Fruit fly (Drosophila melanogaster) whole organism, embryonic: Measurements from ENCODE around the gene Dpy-30L1.

ENCODE experiments used
- C15 ChIP-seq: fragments of 200-800 bp; sonication (Bioruptor generic); IDR thresholded peaks from 3 replicates; pipeline ENCODE4 v1.3.6; 2022; ENCODE audit warnings: missing biosample characterization, missing genetic modification characterization
- CG1024 ChIP-seq: fragments of 200-800 bp; sonication (Bioruptor generic); IDR thresholded peaks from 2 replicates; pipeline ENCODE4 v1.3.6; 2022; ENCODE audit warnings: missing biosample characterization, missing genetic modification characterization
- CG10959 ChIP-seq: fragments of 200-800 bp; sonication (Bioruptor generic); IDR thresholded peaks from 2 replicates; pipeline ENCODE4 v1.3.6; 2022; ENCODE audit warnings: missing biosample characterization, missing genetic modification characterization
- CG12236 ChIP-seq: fragments of 200-800 bp; sonication (Bioruptor generic); optimal IDR thresholded peaks from 2 replicates; lab custom pipeline; 2016; ENCODE audit warnings: missing biosample characterization, missing genetic modification characterization
- CG12659 ChIP-seq: fragments of 200-800 bp; sonication (Bioruptor generic); optimal IDR thresholded peaks from 3 replicates; lab custom pipeline; 2017; ENCODE audit warnings: mild to moderate bottlenecking, missing biosample characterization, missing genetic modification reagents, missing genetic modification characterization
- CG12942 ChIP-seq: fragments of 200-800 bp; sonication (Bioruptor generic); optimal IDR thresholded peaks from 3 replicates; lab custom pipeline; 2016; ENCODE audit warnings: missing biosample characterization, missing genetic modification characterization
- CG15696 ChIP-seq: fragments of 200-800 bp; sonication (Bioruptor generic); optimal IDR thresholded peaks from 2 replicates; lab custom pipeline; 2019; ENCODE audit warnings: missing biosample characterization, mild to moderate bottlenecking, missing genetic modification characterization, moderate library complexity
- CG16815 ChIP-seq: fragments of 200-800 bp; sonication (Bioruptor generic); optimal IDR thresholded peaks from 3 replicates; lab custom pipeline; 2017; ENCODE audit warnings: missing biosample characterization, mild to moderate bottlenecking, missing genetic modification characterization
- CG18011 ChIP-seq: fragments of 200-800 bp; sonication (Bioruptor generic); optimal IDR thresholded peaks from 2 replicates; lab custom pipeline; 2017; ENCODE audit warnings: missing biosample characterization, missing genetic modification characterization, mild to moderate bottlenecking, moderate library complexity, missing genotype
- CG2712 ChIP-seq: fragments of 200-800 bp; optimal IDR thresholded peaks from 3 replicates; lab custom pipeline; 2019; ENCODE audit warnings: missing biosample characterization, mild to moderate bottlenecking, missing genetic modification characterization, moderate library complexity
- CG30431 ChIP-seq: fragments of 200-800 bp; sonication (Bioruptor generic); optimal IDR thresholded peaks from 2 replicates; lab custom pipeline; 2017; ENCODE audit warnings: missing biosample characterization, missing genetic modification characterization
- CG34376 ChIP-seq: fragments of 200-800 bp; sonication (Bioruptor generic); optimal IDR thresholded peaks from 2 replicates; lab custom pipeline; 2018; ENCODE audit warnings: missing biosample characterization, mild to moderate bottlenecking, missing genetic modification characterization
- CG4424 ChIP-seq: fragments of 200-800 bp; sonication (Bioruptor generic); optimal IDR thresholded peaks from 3 replicates; lab custom pipeline; 2016; ENCODE audit warnings: missing biosample characterization, missing genetic modification characterization
- CG5245 ChIP-seq: fragments of 200-800 bp; sonication (Bioruptor generic); optimal IDR thresholded peaks from 3 replicates; lab custom pipeline; 2016; ENCODE audit warnings: missing biosample characterization, missing genetic modification characterization
- CG6683 ChIP-seq: fragments of 200-800 bp; sonication (Bioruptor generic); optimal IDR thresholded peaks from 2 replicates; lab custom pipeline; 2017; ENCODE audit warnings: missing biosample characterization, mild to moderate bottlenecking, missing genetic modification characterization, missing genetic modification reagents
- CG6765 ChIP-seq: fragments of 200-800 bp; sonication (Bioruptor generic); optimal IDR thresholded peaks from 3 replicates; lab custom pipeline; 2017; ENCODE audit warnings: missing biosample characterization, mild to moderate bottlenecking, missing genetic modification characterization
- CG7357 ChIP-seq: fragments of 200-800 bp; sonication (Bioruptor generic); IDR thresholded peaks from 3 replicates; pipeline ENCODE4 v1.3.6; 2022; ENCODE audit warnings: missing biosample characterization, missing genetic modification characterization
- CG7745 ChIP-seq: fragments of 200-800 bp; sonication (Bioruptor generic); optimal IDR thresholded peaks from 2 replicates; lab custom pipeline; 2018; ENCODE audit warnings: missing biosample characterization, mild to moderate bottlenecking, missing genetic modification characterization, moderate library complexity
- CG7963 ChIP-seq: fragments of 200-800 bp; sonication (Bioruptor generic); IDR thresholded peaks from 3 replicates; pipeline ENCODE4 v1.3.6; 2022; ENCODE audit warnings: missing biosample characterization, missing genetic modification characterization; ENCODE audit not compliant: partially characterized antibody
- CG8478 ChIP-seq: fragments of >200 bp; optimal IDR thresholded peaks from 2 replicates; lab custom pipeline; 2018
- CG9797 ChIP-seq: fragments of 200-800 bp; sonication (Bioruptor generic); optimal IDR thresholded peaks from 3 replicates; lab custom pipeline; 2018; ENCODE audit warnings: missing biosample characterization, mild to moderate bottlenecking, missing genetic modification characterization
- CoRest ChIP-seq: fragments of 200-800 bp; sonication (Bioruptor generic); optimal IDR thresholded peaks from 3 replicates; lab custom pipeline; 2018; ENCODE audit warnings: missing biosample characterization, mild to moderate bottlenecking, missing genetic modification characterization, moderate library complexity
- Eip74EF ChIP-seq, 2 experiments: fragments of 200-800 bp in 1 of 2; fragments of >200 bp in 1 of 2; sonication (Bioruptor generic) in 1 of 2; optimal IDR thresholded peaks; 2 replicates each; lab custom pipeline; 2017 to 2019; ENCODE audit warnings: missing biosample characterization in 2 of 2, missing genetic modification characterization in 2 of 2, mild to moderate bottlenecking in 1 of 2, moderate library complexity in 1 of 2
- Elba2 ChIP-seq: fragments of 200-800 bp; sonication (Bioruptor generic); optimal IDR thresholded peaks from 3 replicates; lab custom pipeline; 2016; ENCODE audit warnings: missing biosample characterization, missing genetic modification characterization
- Fer1 ChIP-seq: fragments of 200-800 bp; sonication (Bioruptor generic); optimal IDR thresholded peaks from 2 replicates; lab custom pipeline; 2017; ENCODE audit warnings: missing biosample characterization, mild to moderate bottlenecking, missing genetic modification characterization
- Fer2 ChIP-seq: fragments of 200-800 bp; sonication (Bioruptor generic); optimal IDR thresholded peaks from 2 replicates; lab custom pipeline; 2018; ENCODE audit warnings: missing biosample characterization, mild to moderate bottlenecking, missing genetic modification characterization, moderate library complexity
- HmgZ ChIP-seq: fragments of 200-800 bp; sonication (Bioruptor generic); optimal IDR thresholded peaks from 2 replicates; lab custom pipeline; 2018; ENCODE audit warnings: missing biosample characterization, mild to moderate bottlenecking, missing genetic modification characterization
- MTF-1 ChIP-seq: fragments of 200-800 bp; sonication (Bioruptor generic); optimal IDR thresholded peaks from 2 replicates; lab custom pipeline; 2018; ENCODE audit warnings: missing biosample characterization, mild to moderate bottlenecking, missing genetic modification characterization, borderline replicate concordance
- NfI ChIP-seq: fragments of 200-800 bp; sonication (Bioruptor generic); optimal IDR thresholded peaks from 3 replicates; lab custom pipeline; 2018; ENCODE audit warnings: missing biosample characterization, mild to moderate bottlenecking, missing genetic modification characterization, moderate library complexity
- Oli ChIP-seq: fragments of 200-800 bp; sonication (Bioruptor generic); optimal IDR thresholded peaks from 2 replicates; lab custom pipeline; 2018; ENCODE audit warnings: missing biosample characterization, mild to moderate bottlenecking, missing genetic modification characterization, moderate library complexity
- Rx ChIP-seq: fragments of 200-800 bp; sonication (Bioruptor generic); IDR thresholded peaks from 2 replicates; pipeline ENCODE4 v1.3.6; 2022; ENCODE audit warnings: missing biosample characterization, missing genetic modification characterization
- Six4 ChIP-seq: fragments of 200-800 bp; sonication (Bioruptor generic); optimal IDR thresholded peaks from 2 replicates; lab custom pipeline; 2016; ENCODE audit warnings: missing biosample characterization, missing genetic modification characterization
- ab ChIP-seq: fragments of 200-800 bp; sonication (Bioruptor generic); optimal IDR thresholded peaks from 2 replicates; lab custom pipeline; 2016; ENCODE audit warnings: missing biosample characterization, missing genetic modification characterization
- cato ChIP-seq: fragments of 200-800 bp; sonication (Bioruptor generic); optimal IDR thresholded peaks from 2 replicates; lab custom pipeline; 2016; ENCODE audit warnings: missing biosample characterization, missing genetic modification characterization, borderline replicate concordance
- chif ChIP-seq, 2 experiments: fragments of 200-800 bp; sonication (Bioruptor generic); optimal IDR thresholded peaks; 3 replicates each; lab custom pipeline; 2016; ENCODE audit warnings: missing biosample characterization in 2 of 2, missing genetic modification characterization in 2 of 2
- dm ChIP-seq: fragments of 200-800 bp; sonication (Bioruptor generic); optimal IDR thresholded peaks from 3 replicates; lab custom pipeline; 2016; ENCODE audit warnings: missing biosample characterization, missing genetic modification characterization
- dysf ChIP-seq: fragments of 200-800 bp; sonication (Bioruptor generic); IDR thresholded peaks from 3 replicates; pipeline ENCODE4 v1.3.6; 2022; ENCODE audit warnings: missing biosample characterization, missing genetic modification characterization
- eyg ChIP-seq: fragments of 200-800 bp; sonication (Bioruptor generic); optimal IDR thresholded peaks from 3 replicates; lab custom pipeline; 2016; ENCODE audit warnings: missing biosample characterization, missing genetic modification characterization
- fd96Cb ChIP-seq: fragments of 200-800 bp; sonication (Bioruptor generic); optimal IDR thresholded peaks from 2 replicates; lab custom pipeline; 2018; ENCODE audit warnings: missing biosample characterization, mild to moderate bottlenecking, missing genetic modification characterization, moderate library complexity
- grn ChIP-seq: fragments of 200-800 bp; sonication (Bioruptor generic); optimal IDR thresholded peaks from 3 replicates; lab custom pipeline; 2017; ENCODE audit warnings: missing biosample characterization, missing genetic modification characterization
- ind ChIP-seq: fragments of 200-800 bp; sonication (Bioruptor generic); optimal IDR thresholded peaks from 3 replicates; lab custom pipeline; 2016; ENCODE audit warnings: missing biosample characterization, missing genetic modification characterization
- onecut ChIP-seq: fragments of 200-800 bp; sonication (Bioruptor generic); IDR thresholded peaks from 2 replicates; pipeline ENCODE4 v1.3.6; 2022; ENCODE audit warnings: missing biosample characterization, missing genetic modification characterization
- org-1 ChIP-seq: fragments of 200-800 bp; sonication (Bioruptor generic); optimal IDR thresholded peaks from 2 replicates; lab custom pipeline; 2017; ENCODE audit warnings: missing biosample characterization, missing genetic modification characterization
- p53 ChIP-seq: fragments of 200-800 bp; sonication (Bioruptor generic); optimal IDR thresholded peaks from 2 replicates; lab custom pipeline; 2016; ENCODE audit warnings: missing biosample characterization, missing genetic modification characterization
- ranshi ChIP-seq: fragments of 200-800 bp; sonication (Bioruptor generic); IDR thresholded peaks from 2 replicates; pipeline ENCODE4 v1.3.6; 2022; ENCODE audit warnings: missing biosample characterization, missing genetic modification characterization
- schlank ChIP-seq: fragments of 200-800 bp; sonication (Bioruptor generic); optimal IDR thresholded peaks from 2 replicates; lab custom pipeline; 2018; ENCODE audit warnings: missing biosample characterization, mild to moderate bottlenecking, missing genetic modification characterization
- sisA ChIP-seq: fragments of 200-800 bp; sonication (Bioruptor generic); IDR thresholded peaks from 2 replicates; pipeline ENCODE4 v1.3.6; 2022; ENCODE audit warnings: missing biosample characterization, missing genetic modification characterization
- so ChIP-seq: fragments of 200-800 bp; sonication (Bioruptor generic); IDR thresholded peaks from 3 replicates; pipeline ENCODE4 v1.3.6; 2022; ENCODE audit warnings: missing biosample characterization, missing genetic modification characterization
- stc ChIP-seq: fragments of 200-800 bp; sonication (Bioruptor generic); IDR thresholded peaks from 2 replicates; pipeline ENCODE4 v1.3.6; 2022; ENCODE audit warnings: missing biosample characterization, missing genetic modification characterization
- tio ChIP-seq: fragments of 200-800 bp; sonication (Bioruptor generic); optimal IDR thresholded peaks from 2 replicates; lab custom pipeline; 2017; ENCODE audit warnings: missing biosample characterization, missing genetic modification characterization, inconsistent platforms
- trem ChIP-seq: fragments of 200-800 bp; optimal IDR thresholded peaks from 3 replicates; lab custom pipeline; 2019; ENCODE audit warnings: missing biosample characterization, mild to moderate bottlenecking, missing genetic modification characterization, moderate library complexity

Dpy-30L1 gene

DNA sequence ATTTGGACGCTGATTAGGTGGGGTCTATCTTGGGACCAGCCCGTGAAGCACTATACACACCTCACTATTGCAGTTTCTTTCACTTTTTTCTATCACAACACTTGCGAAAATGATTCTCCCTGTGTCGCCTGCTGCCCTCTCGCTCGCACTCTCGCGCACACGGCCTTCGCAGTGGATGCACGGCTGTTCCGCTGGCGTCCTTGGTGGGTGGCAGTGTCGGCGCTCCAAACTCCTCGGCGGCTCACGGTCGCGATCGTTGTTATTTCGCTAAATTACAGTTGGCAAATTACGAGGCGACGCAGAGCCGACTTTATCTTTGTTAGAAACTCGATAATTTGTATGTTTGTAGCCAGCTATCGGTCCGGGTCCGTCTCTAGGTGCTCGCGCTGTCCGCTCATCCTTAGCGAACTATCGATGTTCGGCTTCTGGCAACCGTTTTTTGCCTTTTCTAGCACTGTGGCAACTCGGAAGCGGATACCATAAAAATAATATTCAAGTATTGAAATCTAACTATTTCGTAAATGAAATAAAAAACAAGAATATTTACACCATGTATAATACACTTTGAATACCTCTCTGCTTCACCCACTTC, 35.2 kb downstream of the Dpy-30L1 start, which contains the start of gene Ubc2 (continued):
- TF ChIP-seq Fer1 (GFP tag; lab: Kevin White, UChicago) (peak; percentile 12), eyg (peak; percentile 15), CG15696 (tag; lab: Kevin White, UChicago) (no peak), CG12236 (GFP tag; lab: Kevin White, UChicago) (no peak), CG16815 (no peak), Fer2 (tag; lab: Kevin White, UChicago) (no peak), cato (GFP tag; lab: Kevin White, UChicago) (no peak), Oli (tag; lab: Kevin White, UChicago) (no peak), ind (GFP tag; lab: Kevin White, UChicago) (no peak), org-1 (GFP tag; lab: Kevin White, UChicago) (no peak), CG30431 (no peak), CG9797 (GFP tag; lab: Kevin White, UChicago) (peak; percentile 40), CG8478 (lab: Kevin White, UChicago) (no peak), CG10959 (no peak), p53 (GFP tag; lab: Kevin White, UChicago) (no peak), Eip74EF (GFP tag; optimal IDR thresholded peaks at IDR 0.05; lab: Kevin White, UChicago) (no peak), CG12942 (GFP tag; lab: Kevin White, UChicago) (no peak), chif (GFP tag; optimal IDR thresholded peaks at IDR 0.05; lab: Kevin White, UChicago) (no peak), CG2712 (tag; lab: Kevin White, UChicago) (peak; percentile 37), sisA (no peak), CG7357 (GFP tag; lab: Robert Waterston, UW) (no peak), fd96Cb (tag; lab: Kevin White, UChicago) (no peak), Rx (GFP tag; lab: Robert Waterston, UW) (no peak), onecut (no peak), CoRest (peak; percentile 35), dm (GFP tag; lab: Kevin White, UChicago) (peak; percentile 47), CG7745 (tag; lab: Kevin White, UChicago) (no peak), MTF-1 (no peak), stc (GFP tag; lab: Robert Waterston, UW) (no peak), CG5245 (GFP tag; lab: Kevin White, UChicago) (no peak), C15 (GFP tag; lab: Robert Waterston, UW) (no peak), CG4424 (GFP tag; lab: Kevin White, UChicago) (no peak), CG6765 (GFP tag; lab: Kevin White, UChicago) (no peak), CG18011 (GFP tag; lab: Kevin White, UChicago) (no peak), so (GFP tag; lab: Robert Waterston, UW) (0 out of 3 replicates have a peak, but pooled peaks have one; percentile 32), CG34376 (GFP tag; lab: Kevin White, UChicago) (no peak), schlank (no peak), ab (no peak), CG1024 (GFP tag; lab: Robert Waterston, UW) (no peak), CG6683 (GFP tag; lab: Kevin White, UChicago) (no peak), HmgZ (tag; lab: Kevin White, UChicago) (peak; percentile 38), dysf (GFP tag; lab: Robert Waterston, UW) (no peak), trem (tag; lab: Kevin White, UChicago) (peak; percentile 47), CG7963 (GFP tag; lab: Robert Waterston, UW) (peak; percentile 60; the same call in 2 of the 3 replicates), tio (no peak), CG12659 (GFP tag; lab: Kevin White, UChicago) (peak; percentile 81), Six4 (GFP tag; lab: Kevin White, UChicago) (no peak), Elba2 (GFP tag; lab: Kevin White, UChicago) (no peak), grn (no peak), ranshi (no peak), NfI (peak; percentile 11)
